Worm (Caenorhabditis elegans): ENCODE measurements around the gene tsp-4.

ce11 chrIV:12495196-12495595 is 24.9 kb downstream of the tsp-4 start, which contains the start of gene sru-20:
- TF ChIP-seq nhr-11 (tag; optimal IDR thresholded peaks at IDR 0.05) (no peak), ztf-16 (tag; optimal IDR thresholded peaks at IDR 0.05) (no peak), syd-9 (tag; optimal IDR thresholded peaks at IDR 0.05) (no peak), ama-1 (optimal IDR thresholded peaks at IDR 0.05) (no peak), dmd-4 (tag; optimal IDR thresholded peaks at IDR 0.05; ENCODE audit: borderline replicate concordance) (no peak), odd-2 (tag; optimal IDR thresholded peaks at IDR 0.05) (no peak), sox-4 (tag; optimal IDR thresholded peaks at IDR 0.05) (no peak), fax-1 (tag; optimal IDR thresholded peaks at IDR 0.05) (no peak), mec-3 (tag; optimal IDR thresholded peaks at IDR 0.05; ENCODE audit: borderline replicate concordance) (no peak), ref-2 (tag; optimal IDR thresholded peaks at IDR 0.05) (no peak), pha-4 (tag; optimal IDR thresholded peaks at IDR 0.05) (no peak), ceh-14 (tag; optimal IDR thresholded peaks at IDR 0.05) (no peak), sdc-2 (tag; optimal IDR thresholded peaks at IDR 0.05) (no peak)
